Fruit fly (Drosophila melanogaster) whole organism, adult: Measurements from ENCODE around the gene CG5614.

Experiments
- CG11617 ChIP-seq: fragments of 200-800 bp; sonication (Bioruptor generic); optimal IDR thresholded peaks from 2 replicates; lab custom pipeline; 2017; ENCODE audit warnings: mild to moderate bottlenecking, missing biosample characterization, missing genetic modification reagents, missing genetic modification characterization
- CG12768 ChIP-seq: fragments of 200-800 bp; sonication (Bioruptor generic); optimal IDR thresholded peaks from 2 replicates; lab custom pipeline; 2017; ENCODE audit warnings: missing biosample characterization, missing genetic modification characterization, mild to moderate bottlenecking, moderate library complexity, missing genetic modification reagents
- CG14711 ChIP-seq: fragments of 200-800 bp; sonication (Bioruptor generic); optimal IDR thresholded peaks from 2 replicates; lab custom pipeline; 2018; ENCODE audit warnings: missing biosample characterization, mild to moderate bottlenecking, missing genetic modification characterization, moderate library complexity
- CG1620 ChIP-seq: fragments of 200-800 bp; sonication (Bioruptor generic); optimal IDR thresholded peaks from 2 replicates; lab custom pipeline; 2016; ENCODE audit warnings: missing biosample characterization, missing genetic modification characterization
- CG33017 ChIP-seq: fragments of 200-800 bp; sonication (Bioruptor generic); optimal IDR thresholded peaks from 2 replicates; lab custom pipeline; 2018; ENCODE audit warnings: missing biosample characterization, mild to moderate bottlenecking, missing genetic modification characterization, moderate library complexity
- CG5204 ChIP-seq: fragments of 200-800 bp; sonication (Bioruptor generic); optimal IDR thresholded peaks from 2 replicates; lab custom pipeline; 2016; ENCODE audit warnings: missing biosample characterization, missing genetic modification characterization
- CG7045 ChIP-seq: fragments of 200-800 bp; sonication (Bioruptor generic); optimal IDR thresholded peaks from 2 replicates; lab custom pipeline; 2017; ENCODE audit warnings: missing biosample characterization, mild to moderate bottlenecking, missing genetic modification characterization
- CG7101 ChIP-seq: fragments of 200-800 bp; sonication (Bioruptor generic); optimal IDR thresholded peaks from 2 replicates; lab custom pipeline; 2018; ENCODE audit warnings: missing biosample characterization, mild to moderate bottlenecking, missing genetic modification characterization, moderate library complexity
- Clk ChIP-seq: fragments of 200-800 bp; sonication (Bioruptor generic); optimal IDR thresholded peaks from 2 replicates; lab custom pipeline; 2017; ENCODE audit warnings: missing biosample characterization, missing genetic modification characterization
- Crg-1 ChIP-seq: fragments of 200-800 bp; sonication (Bioruptor generic); optimal IDR thresholded peaks from 2 replicates; lab custom pipeline; 2016; ENCODE audit warnings: missing biosample characterization, missing genetic modification characterization
- Hr96 ChIP-seq: fragments of 200-800 bp; sonication (Bioruptor generic); optimal IDR thresholded peaks from 2 replicates; lab custom pipeline; 2016; ENCODE audit warnings: missing biosample characterization, missing genetic modification characterization
- Mnt ChIP-seq: fragments of 200-800 bp; sonication (Bioruptor generic); optimal IDR thresholded peaks from 2 replicates; lab custom pipeline; 2016; ENCODE audit warnings: missing biosample characterization, mild to moderate bottlenecking, missing genetic modification characterization
- bab1 ChIP-seq: fragments of 200-800 bp; sonication (Bioruptor generic); optimal IDR thresholded peaks from 3 replicates; lab custom pipeline; 2019; ENCODE audit warnings: missing biosample characterization, mild to moderate bottlenecking, missing genetic modification characterization, moderate library complexity
- cic ChIP-seq: fragments of 200-800 bp; sonication (Bioruptor generic); optimal IDR thresholded peaks from 2 replicates; lab custom pipeline; 2017; ENCODE audit warnings: missing biosample characterization, mild to moderate bottlenecking, missing genetic modification characterization, moderate library complexity
- cnc ChIP-seq, 2 experiments: fragments of >200 bp; optimal IDR thresholded peaks; 2 replicates each; lab custom pipeline; 2017
- kay ChIP-seq: fragments of 200-800 bp; sonication (Bioruptor generic); peaks from one replicate; lab custom pipeline; 2016; ENCODE audit warnings: missing biosample characterization, missing genetic modification characterization, borderline replicate concordance
- ovo ChIP-seq: fragments of 200-800 bp; sonication (Bioruptor generic); optimal IDR thresholded peaks from 2 replicates; lab custom pipeline; 2016; ENCODE audit warnings: missing biosample characterization, missing genetic modification characterization
- pad ChIP-seq: fragments of 200-800 bp; sonication (Bioruptor generic); optimal IDR thresholded peaks from 3 replicates; lab custom pipeline; 2017; ENCODE audit warnings: missing biosample characterization, missing genetic modification characterization, mild to moderate bottlenecking, moderate library complexity, missing genetic modification reagents
- tj ChIP-seq: fragments of 200-800 bp; sonication (Bioruptor generic); optimal IDR thresholded peaks from 3 replicates; lab custom pipeline; 2017; ENCODE audit warnings: missing biosample characterization, mild to moderate bottlenecking, missing genetic modification characterization, moderate library complexity
- toe ChIP-seq: fragments of 200-800 bp; sonication (Bioruptor generic); optimal IDR thresholded peaks from 2 replicates; lab custom pipeline; 2016; ENCODE audit warnings: missing biosample characterization, missing genetic modification characterization

The CG5614 gene

DNA sequence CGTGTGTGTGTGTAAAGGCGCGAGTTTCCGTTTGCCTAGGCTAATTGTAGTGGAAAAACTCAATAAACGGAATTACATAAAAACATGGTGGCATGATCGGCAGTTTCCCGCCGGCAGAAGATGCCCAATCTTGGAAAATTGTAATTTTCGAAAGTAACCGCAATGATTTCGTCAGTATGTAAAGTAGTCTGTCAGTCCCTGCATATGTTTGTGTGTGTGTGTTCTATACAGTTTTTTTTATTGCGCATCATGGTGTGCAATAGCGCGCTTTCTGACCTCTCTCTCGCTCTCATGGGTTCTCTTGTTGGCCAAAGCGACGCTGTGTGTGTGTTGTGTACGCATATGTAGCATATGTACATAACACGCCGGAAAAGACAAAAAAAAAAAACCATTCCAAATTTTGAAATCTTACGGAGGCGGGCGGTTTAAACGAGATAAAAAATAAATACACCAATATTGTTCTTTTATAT is 14.7 kb downstream of the CG5614 start:
- TF ChIP-seq cnc (optimal IDR thresholded peaks at IDR 0.05; lab: Kevin White, UChicago): peak in 1 of 2 experiments; percentile 11
- no peak for TF ChIP-seq CG7045 (GFP tag; lab: Kevin White, UChicago)
- TF ChIP-seq CG7101: peak; percentile 7
- no peak for TF ChIP-seq CG14711 (tag; lab: Kevin White, UChicago)
- TF ChIP-seq Crg-1 (GFP tag; lab: Kevin White, UChicago): peak; percentile 53
- TF ChIP-seq ovo (GFP tag; lab: Kevin White, UChicago): peak; percentile 65
- no peak for TF ChIP-seq CG33017 (tag; lab: Kevin White, UChicago)
- TF ChIP-seq Hr96: peak; percentile 20
- TF ChIP-seq tj: peak; percentile 33
- TF ChIP-seq bab1 (GFP tag; lab: Kevin White, UChicago): peak; percentile 29
- peak; percentile 81 for TF ChIP-seq Mnt (GFP tag; lab: Kevin White, UChicago)
- peak; percentile 21 for TF ChIP-seq pad (GFP tag; lab: Kevin White, UChicago)
- TF ChIP-seq CG11617 (GFP tag; lab: Kevin White, UChicago): no peak
- TF ChIP-seq CG1620 (GFP tag; lab: Kevin White, UChicago): peak; percentile 10
- TF ChIP-seq CG5204 (GFP tag; lab: Kevin White, UChicago): no peak
- peak; percentile 2 for TF ChIP-seq cic (GFP tag; lab: Kevin White, UChicago)
- TF ChIP-seq Clk (GFP tag; lab: Kevin White, UChicago): no peak
- TF ChIP-seq CG12768 (GFP tag; lab: Kevin White, UChicago): no peak
- peak; percentile 88 for TF ChIP-seq kay (GFP tag; lab: Kevin White, UChicago)
- no peak for TF ChIP-seq toe

DNA sequence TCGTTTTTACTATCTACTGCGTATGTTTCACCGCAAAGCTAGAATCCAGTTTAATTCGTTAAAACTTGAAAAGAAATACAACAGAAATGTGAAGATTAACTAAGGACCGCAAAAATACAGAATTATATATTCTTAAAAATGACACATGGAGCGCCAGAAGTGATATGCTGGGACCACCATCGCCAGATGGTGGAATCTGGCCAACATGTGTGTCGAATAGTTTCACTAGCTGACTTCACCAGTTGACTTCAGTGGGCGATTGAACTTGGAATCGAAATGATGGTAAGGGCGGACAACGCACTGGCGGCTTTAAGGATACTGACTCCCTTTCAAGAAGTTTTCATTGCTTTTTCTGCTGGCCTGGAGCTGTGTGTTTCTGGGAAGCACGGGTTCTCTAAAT is 22.4 kb downstream of the CG5614 start, which contains the start of gene CG9593:
TSS of gene CG9593 (plus strand) at position 270 of the 400 bp plus-strand sequence.
- TF ChIP-seq CG14711 (tag; lab: Kevin White, UChicago) (no peak), CG5204 (GFP tag; lab: Kevin White, UChicago) (no peak), cnc (optimal IDR thresholded peaks at IDR 0.05; lab: Kevin White, UChicago) (no peak), Crg-1 (GFP tag; lab: Kevin White, UChicago) (no peak), Hr96 (no peak), CG1620 (GFP tag; lab: Kevin White, UChicago) (no peak), CG11617 (GFP tag; lab: Kevin White, UChicago) (no peak), kay (GFP tag; lab: Kevin White, UChicago) (no peak), ovo (GFP tag; lab: Kevin White, UChicago) (no peak), pad (GFP tag; lab: Kevin White, UChicago) (no peak), toe (no peak), tj (no peak), CG12768 (GFP tag; lab: Kevin White, UChicago) (no peak), bab1 (GFP tag; lab: Kevin White, UChicago) (no peak), CG33017 (tag; lab: Kevin White, UChicago) (no peak), cic (GFP tag; lab: Kevin White, UChicago) (no peak), CG7045 (GFP tag; lab: Kevin White, UChicago) (no peak), Mnt (GFP tag; lab: Kevin White, UChicago) (no peak)

DNA sequence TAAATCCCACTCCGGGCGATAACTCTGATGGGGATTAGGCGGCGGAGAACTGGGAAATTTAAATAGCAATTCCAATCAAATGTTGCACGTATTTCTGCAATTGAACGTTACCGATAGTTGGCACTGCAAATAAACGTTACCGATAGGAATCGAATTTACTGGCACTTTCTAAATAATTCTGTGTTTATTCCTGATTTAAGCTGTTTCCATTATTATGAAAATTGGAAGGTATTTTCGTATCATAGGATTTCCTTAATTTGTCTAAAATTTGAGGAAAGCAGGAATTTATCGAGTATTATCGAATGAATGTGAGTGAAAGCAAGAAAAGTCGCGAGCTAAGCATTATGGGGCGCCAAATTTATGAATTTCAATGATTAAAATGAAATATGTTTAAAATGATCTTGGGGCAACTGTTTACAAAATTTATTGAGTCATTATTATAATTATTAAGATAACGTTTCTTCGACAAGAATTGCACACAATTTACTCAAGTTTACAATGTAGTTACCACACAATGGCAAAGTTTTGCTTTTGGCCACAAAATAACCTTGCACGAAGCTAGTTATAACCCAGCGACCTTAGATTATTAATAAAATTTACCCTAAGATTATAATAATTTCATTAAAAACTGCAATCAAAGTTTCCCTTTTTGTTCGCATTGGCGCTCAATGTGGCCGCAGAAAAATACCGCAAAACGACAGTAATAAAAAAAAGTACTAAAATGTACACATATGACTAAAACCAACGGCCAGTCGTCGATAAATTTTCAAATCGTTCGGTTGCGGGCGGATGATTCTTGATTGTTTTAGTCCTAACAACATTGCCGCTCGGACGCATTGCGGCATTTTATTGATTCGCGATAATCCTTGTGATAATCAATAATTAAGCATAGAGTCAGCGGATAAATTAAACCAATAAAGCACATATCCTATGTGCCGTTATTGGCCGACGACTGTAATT is 24.2 kb downstream of the CG5614 start, which contains the start of gene alpha-Man-IIb:
TSS of gene alpha-Man-IIb (plus strand) at position 747 of the 960 bp plus-strand sequence.
- TF ChIP-seq toe: no peak
- no peak for TF ChIP-seq kay (GFP tag; lab: Kevin White, UChicago)
- no peak for TF ChIP-seq pad (GFP tag; lab: Kevin White, UChicago)
- peak; percentile 63 for TF ChIP-seq bab1 (GFP tag; lab: Kevin White, UChicago)
- no peak for TF ChIP-seq Crg-1 (GFP tag; lab: Kevin White, UChicago)
- TF ChIP-seq CG12768 (GFP tag; lab: Kevin White, UChicago): no peak
- peak; percentile 21 for TF ChIP-seq Mnt (GFP tag; lab: Kevin White, UChicago)
- no peak for TF ChIP-seq cnc (optimal IDR thresholded peaks at IDR 0.05; lab: Kevin White, UChicago)
- no peak for TF ChIP-seq CG33017 (tag; lab: Kevin White, UChicago)
- no peak for TF ChIP-seq CG5204 (GFP tag; lab: Kevin White, UChicago)
- no peak for TF ChIP-seq CG11617 (GFP tag; lab: Kevin White, UChicago)
- no peak for TF ChIP-seq Clk (GFP tag; lab: Kevin White, UChicago)
- no peak for TF ChIP-seq CG7101
- peak; percentile 36 for TF ChIP-seq tj
- no peak for TF ChIP-seq CG7045 (GFP tag; lab: Kevin White, UChicago)
- no peak for TF ChIP-seq CG1620 (GFP tag; lab: Kevin White, UChicago)
- TF ChIP-seq Hr96: peak; percentile 41
- TF ChIP-seq CG14711 (tag; lab: Kevin White, UChicago): no peak
- peak; percentile 12 for TF ChIP-seq ovo (GFP tag; lab: Kevin White, UChicago)
- TF ChIP-seq cic (GFP tag; lab: Kevin White, UChicago): no peak

DNA sequence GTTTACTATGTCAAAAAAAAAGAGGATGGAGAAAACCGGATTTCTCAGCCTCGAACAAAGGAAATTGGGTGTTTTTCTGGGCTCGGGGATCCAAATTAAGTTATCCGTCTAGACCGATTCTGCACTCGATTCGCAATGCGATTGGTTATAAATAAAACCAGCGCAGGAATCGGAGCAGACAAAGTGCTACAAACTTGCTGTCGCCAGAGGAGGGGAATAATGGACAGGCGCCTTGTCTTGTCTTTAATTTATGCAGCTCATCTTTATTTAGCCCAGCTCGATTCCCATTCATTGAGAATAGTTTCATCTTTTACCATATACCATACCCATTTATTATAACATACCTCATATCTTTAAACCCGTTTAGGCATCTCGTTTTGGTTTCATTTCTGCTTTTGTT is 25.1 kb downstream of the CG5614 start:
- no peak for TF ChIP-seq Mnt (GFP tag; lab: Kevin White, UChicago)
- no peak for TF ChIP-seq CG7045 (GFP tag; lab: Kevin White, UChicago)
- TF ChIP-seq Clk (GFP tag; lab: Kevin White, UChicago): no peak
- TF ChIP-seq cnc (optimal IDR thresholded peaks at IDR 0.05; lab: Kevin White, UChicago): no peak
- no peak for TF ChIP-seq bab1 (GFP tag; lab: Kevin White, UChicago)
- no peak for TF ChIP-seq CG7101
- TF ChIP-seq CG11617 (GFP tag; lab: Kevin White, UChicago): no peak
- TF ChIP-seq cic (GFP tag; lab: Kevin White, UChicago): no peak
- TF ChIP-seq pad (GFP tag; lab: Kevin White, UChicago): no peak
- no peak for TF ChIP-seq tj
- no peak for TF ChIP-seq CG12768 (GFP tag; lab: Kevin White, UChicago)
- no peak for TF ChIP-seq CG33017 (tag; lab: Kevin White, UChicago)
- TF ChIP-seq ovo (GFP tag; lab: Kevin White, UChicago): no peak
- no peak for TF ChIP-seq toe
- TF ChIP-seq CG1620 (GFP tag; lab: Kevin White, UChicago): no peak
